Worm (Caenorhabditis elegans) whole organism, midembryonic: ENCODE results near the gene srv-2.

Source experiments
- T22C8.4 ChIP-seq: fragments of 200-800 bp; sonication (Bioruptor generic); IDR thresholded peaks from 2 replicates; pipeline ENCODE4 v1.3.6; 2022; ENCODE audit warnings: missing genetic modification characterization, missing compliant biosample characterization
- klf-2 ChIP-seq: fragments of 200-800 bp; sonication (Bioruptor generic); conservative IDR thresholded peaks from 2 replicates; pipeline ENCODE4 v1.3.6; 2022; ENCODE audit warnings: missing genetic modification reagents, missing genetic modification characterization, missing compliant biosample characterization
- med-1 ChIP-seq: sonication (generic microtip); optimal IDR thresholded peaks from 2 replicates; lab custom pipeline; 2017; ENCODE audit warnings: missing genetic modification characterization, mild to moderate bottlenecking, missing compliant biosample characterization, antibody characterized with exemption, missing genetic modification reagents; ENCODE audit not compliant: insufficient read depth
- ref-1 ChIP-seq: fragments of 200-800 bp; sonication (Bioruptor generic); conservative IDR thresholded peaks from 2 replicates; pipeline ENCODE4 v1.3.6; 2022; ENCODE audit warnings: missing genetic modification reagents, missing genetic modification characterization, missing compliant biosample characterization

DNA sequence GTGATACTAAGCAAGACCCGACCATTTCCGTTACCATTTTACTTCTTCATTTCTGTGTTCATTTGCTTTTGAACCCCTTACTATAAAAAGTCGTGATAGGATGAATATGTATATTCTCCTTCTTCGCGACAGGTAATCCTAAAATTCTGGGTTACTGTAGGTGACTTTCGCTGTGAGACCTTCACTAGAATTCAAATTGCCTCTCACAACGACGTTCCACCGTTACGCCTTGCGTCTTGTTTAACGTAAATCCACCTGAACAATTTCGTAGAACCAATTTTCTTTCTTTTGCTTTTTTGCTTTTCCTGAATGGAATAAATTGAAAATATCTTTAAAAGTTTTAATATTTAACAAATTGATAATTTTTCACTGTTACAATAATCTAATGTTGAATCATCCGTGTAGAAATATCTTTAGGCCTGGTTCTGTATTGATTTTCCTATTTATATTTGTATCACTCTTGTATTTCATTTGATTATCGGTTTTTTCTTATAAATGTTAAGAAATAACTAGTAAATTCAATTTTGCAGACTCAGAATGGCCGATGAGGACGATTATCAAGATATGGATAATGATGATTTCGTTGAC is 23.1 kb downstream of the srv-2 start, which contains the start of gene rpb-6:
- TF ChIP-seq ref-1 (GFP tag; lab: Robert Waterston, UW) (no peak), klf-2 (no peak), med-1 (GFP tag; lab: Kevin White, UChicago) (no peak), T22C8.4 (GFP tag; lab: Robert Waterston, UW) (no peak)
